Fruit fly (Drosophila melanogaster): ENCODE measurements around the gene PolG1.

dm6 chr2L:13842078-13842477, 14.5 kb upstream of the PolG1 start:
- TF ChIP-seq psq (optimal IDR thresholded peaks at IDR 0.05) (no peak), CG8478 (optimal IDR thresholded peaks at IDR 0.05) (no peak)
